Worm (Caenorhabditis elegans) whole organism, L2 larva: ENCODE results near the gene F22F7.3.
"Not testable (repeated sequence)": the region's sequence is repeated elsewhere in the genome, so short reads cannot be mapped to it uniquely, and the experiment has no call there.

ENCODE experiments used
- F13H6.1 ChIP-seq: sonication (generic microtip); optimal IDR thresholded peaks from 2 replicates; lab custom pipeline; 2016; ENCODE audit warnings: missing genetic modification characterization, missing compliant biosample characterization
- R02D3.7 ChIP-seq: fragments of 150-350 bp; optimal IDR thresholded peaks from 2 replicates; lab custom pipeline; 2014; ENCODE audit warnings: missing biosample characterization, missing genetic modification characterization
- Y55F3AM.14 ChIP-seq: fragments of 200-800 bp; sonication (Bioruptor generic); optimal IDR thresholded peaks from 2 replicates; lab custom pipeline; 2018; ENCODE audit warnings: mild to moderate bottlenecking, missing genetic modification characterization, missing compliant biosample characterization
- ZK546.5 ChIP-seq: sonication (generic microtip); optimal IDR thresholded peaks from 2 replicates; lab custom pipeline; 2017; ENCODE audit warnings: missing biosample characterization, missing genetic modification characterization
- ama-1 ChIP-seq: fragments of 150-350 bp; optimal IDR thresholded peaks from 2 replicates; lab custom pipeline; 2018; ENCODE audit warnings: inconsistent platforms
- blmp-1 ChIP-seq: sonication (generic microtip); optimal IDR thresholded peaks from 2 replicates; lab custom pipeline; 2017; ENCODE audit warnings: missing genetic modification characterization, mild to moderate bottlenecking, missing compliant biosample characterization, antibody characterized with exemption, moderate library complexity; ENCODE audit not compliant: insufficient read depth
- ceh-82 ChIP-seq: fragments of 150-350 bp; optimal IDR thresholded peaks from 2 replicates; lab custom pipeline; 2014; ENCODE audit warnings: missing biosample characterization, missing genetic modification characterization
- crh-2 ChIP-seq: sonication (generic microtip); optimal IDR thresholded peaks from 2 replicates; lab custom pipeline; 2017; ENCODE audit warnings: missing biosample characterization, missing genetic modification characterization
- dmd-4 ChIP-seq: sonication (generic microtip); optimal IDR thresholded peaks from 2 replicates; lab custom pipeline; 2017; ENCODE audit warnings: missing biosample characterization, missing genetic modification characterization
- elt-3 ChIP-seq: sonication (generic microtip); optimal IDR thresholded peaks from 2 replicates; lab custom pipeline; 2017; ENCODE audit warnings: missing biosample characterization, missing genetic modification characterization
- fos-1 ChIP-seq: fragments of 150-350 bp; optimal IDR thresholded peaks from 2 replicates; lab custom pipeline; 2014; ENCODE audit warnings: missing biosample characterization, missing genetic modification characterization
- lin-13 ChIP-seq: fragments of 150-350 bp; optimal IDR thresholded peaks from 2 replicates; lab custom pipeline; 2014; ENCODE audit warnings: missing biosample characterization, missing genetic modification reagents, missing genetic modification characterization
- lin-39 ChIP-seq: fragments of 150-350 bp; optimal IDR thresholded peaks from 2 replicates; lab custom pipeline; 2014; ENCODE audit warnings: missing biosample characterization, missing genetic modification reagents, missing genetic modification characterization
- mab-5 ChIP-seq: fragments of 150-350 bp; optimal IDR thresholded peaks from 2 replicates; lab custom pipeline; 2014; ENCODE audit warnings: missing biosample characterization, missing genetic modification characterization
- nhr-11 ChIP-seq: fragments of 150-350 bp; optimal IDR thresholded peaks from 2 replicates; lab custom pipeline; 2014; ENCODE audit warnings: missing biosample characterization, missing genetic modification characterization
- nhr-12 ChIP-seq: fragments of 150-350 bp; optimal IDR thresholded peaks from 2 replicates; lab custom pipeline; 2014; ENCODE audit warnings: missing biosample characterization, missing genetic modification characterization
- nhr-129 ChIP-seq: fragments of 150-350 bp; optimal IDR thresholded peaks from 2 replicates; lab custom pipeline; 2014; ENCODE audit warnings: missing biosample characterization, missing genetic modification characterization
- nhr-21 ChIP-seq: fragments of 150-350 bp; optimal IDR thresholded peaks from 2 replicates; lab custom pipeline; 2014; ENCODE audit warnings: missing biosample characterization, missing genetic modification characterization
- nhr-23 ChIP-seq: fragments of 150-350 bp; optimal IDR thresholded peaks from 2 replicates; lab custom pipeline; 2014; ENCODE audit warnings: missing biosample characterization, missing genetic modification reagents, missing genetic modification characterization
- nhr-237 ChIP-seq: fragments of 150-350 bp; optimal IDR thresholded peaks from 2 replicates; lab custom pipeline; 2014; ENCODE audit warnings: missing biosample characterization, missing genetic modification characterization
- nhr-25 ChIP-seq: fragments of 150-350 bp; sonication (generic microtip); optimal IDR thresholded peaks from 3 replicates; lab custom pipeline; 2014; ENCODE audit warnings: missing biosample characterization, missing genetic modification characterization
- nhr-77 ChIP-seq: fragments of 150-350 bp; optimal IDR thresholded peaks from 2 replicates; lab custom pipeline; 2014; ENCODE audit warnings: missing biosample characterization, missing genetic modification characterization
- peb-1 ChIP-seq: fragments of 150-350 bp; optimal IDR thresholded peaks from 2 replicates; lab custom pipeline; 2014; ENCODE audit warnings: missing biosample characterization, missing genetic modification characterization
- sem-4 ChIP-seq: fragments of 150-350 bp; optimal IDR thresholded peaks from 2 replicates; lab custom pipeline; 2014; ENCODE audit warnings: missing biosample characterization, missing genetic modification reagents, missing genetic modification characterization
- skn-1 ChIP-seq: sonication (generic microtip); optimal IDR thresholded peaks from 2 replicates; lab custom pipeline; 2017; ENCODE audit warnings: missing biosample characterization, missing genetic modification characterization
- sma-9 ChIP-seq, 2 experiments: fragments of 150-350 bp in 1 of 2; sonication (generic microtip) in 1 of 2; optimal IDR thresholded peaks; 2 replicates each; lab custom pipeline; 2014 to 2016; ENCODE audit warnings: missing genetic modification characterization in 2 of 2, mild to moderate bottlenecking in 1 of 2, missing biosample characterization in 1 of 2, missing compliant biosample characterization in 1 of 2, missing genetic modification reagents in 1 of 2, moderate library complexity in 1 of 2
- snpc-4 ChIP-seq: fragments of 150-350 bp; optimal IDR thresholded peaks from 2 replicates; lab custom pipeline; 2014; ENCODE audit warnings: missing biosample characterization, missing genetic modification characterization
- unc-55 ChIP-seq: fragments of 150-350 bp; sonication (generic microtip); optimal IDR thresholded peaks from 3 replicates; lab custom pipeline; 2014; ENCODE audit warnings: missing biosample characterization, missing genetic modification reagents, missing genetic modification characterization
- unc-62 ChIP-seq: fragments of 150-350 bp; optimal IDR thresholded peaks from 2 replicates; lab custom pipeline; 2014; ENCODE audit warnings: missing biosample characterization, missing genetic modification reagents, missing genetic modification characterization
- zag-1 ChIP-seq: fragments of 150-350 bp; optimal IDR thresholded peaks from 2 replicates; lab custom pipeline; 2014; ENCODE audit warnings: missing biosample characterization, missing genetic modification characterization
- ztf-1 ChIP-seq: fragments of 200-800 bp; sonication (Bioruptor generic); conservative IDR thresholded peaks from 2 replicates; pipeline ENCODE4 v1.3.6; 2022; ENCODE audit warnings: missing genetic modification characterization, missing compliant biosample characterization
- ztf-11 ChIP-seq: sonication (generic microtip); optimal IDR thresholded peaks from 2 replicates; lab custom pipeline; 2017; ENCODE audit warnings: missing biosample characterization, missing genetic modification characterization
- ztf-4 ChIP-seq: fragments of 150-350 bp; optimal IDR thresholded peaks from 2 replicates; lab custom pipeline; 2014; ENCODE audit warnings: missing biosample characterization, missing genetic modification characterization

Gene F22F7.3

ce11 chrV:2139918-2140317 is 29.4 kb downstream of the F22F7.3 start, which contains the start of gene F22F7.7:
Gene F22F7.7, minus strand, starts transcription at chrV:2140042.
- TF ChIP-seq unc-62 (GFP tag; lab: Kevin White, UChicago) (no peak), unc-55 (GFP tag; lab: Kevin White, UChicago) (no peak), nhr-25 (no peak), nhr-129 (tag; lab: Kevin White, UChicago) (no peak), F13H6.1 (tag; lab: Kevin White, UChicago) (no peak), ztf-4 (tag; lab: Kevin White, UChicago) (no peak), ama-1 (lab: Kevin White, UChicago) (no peak)

DNA sequence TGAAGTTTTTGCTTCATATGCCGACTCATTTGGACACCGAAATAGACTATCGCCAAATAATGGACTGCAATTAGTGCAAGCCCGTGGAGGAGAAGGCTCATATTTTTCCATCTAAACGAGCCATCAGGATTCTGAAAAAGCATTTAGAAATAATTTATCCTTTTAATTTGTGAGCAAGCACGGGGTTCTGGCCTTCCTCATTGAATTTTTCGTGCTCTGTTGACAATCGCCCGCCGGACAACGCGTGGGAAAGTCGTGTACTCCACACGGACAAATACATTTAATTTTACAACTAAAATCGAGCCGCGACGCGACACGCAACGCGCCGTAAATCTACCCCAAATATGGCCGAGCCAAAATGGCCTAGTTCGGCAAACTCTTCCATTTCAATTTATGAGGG is 33.9 kb downstream of the F22F7.3 start, which contains the start of gene F22F7.12:
Gene F22F7.12 (minus strand): TSS at position 101 of the 400 bp plus-strand sequence.
- not testable (repeated sequence) for TF ChIP-seq crh-2, snpc-4, nhr-11 (tag; lab: Kevin White, UChicago)
- TF ChIP-seq, all 48 proteins: peak for 0; not testable (repeated sequence) for 48

- TF ChIP-seq elt-3 (tag; lab: Kevin White, UChicago), result no peak
- no peak for TF ChIP-seq mab-5 (tag; lab: Kevin White, UChicago)
- no peak for TF ChIP-seq ztf-4 (tag; lab: Kevin White, UChicago)
- TF ChIP-seq lin-39 (tag; lab: Kevin White, UChicago), result no peak
- no peak for TF ChIP-seq skn-1
- no peak for TF ChIP-seq fos-1 (tag; lab: Kevin White, UChicago)
- TF ChIP-seq blmp-1, result no peak
- no peak for TF ChIP-seq R02D3.7 (tag; lab: Kevin White, UChicago)
- no peak for TF ChIP-seq ztf-1 (GFP tag; lab: Robert Waterston, UW)
- no peak for TF ChIP-seq peb-1
- no peak for TF ChIP-seq ztf-11 (tag; lab: Kevin White, UChicago)
- TF ChIP-seq zag-1 (tag; lab: Kevin White, UChicago), result no peak
- no peak for TF ChIP-seq snpc-4 (tag; lab: Kevin White, UChicago)
- TF ChIP-seq sem-4 (tag; lab: Kevin White, UChicago), result no peak
- no peak for TF ChIP-seq Y55F3AM.14 (GFP tag; lab: Kevin White, UChicago)
Measured at ce11 chrV:2146044-2146443, 35.6 kb downstream of the F22F7.3 start, which contains the start of gene str-52. Gene str-52, minus strand, starts transcription at chrV:2146144.

- TF ChIP-seq nhr-25, result no peak
- TF ChIP-seq ztf-11 (tag; lab: Kevin White, UChicago), result no peak
- TF ChIP-seq nhr-21, result no peak
- no peak for TF ChIP-seq nhr-11 (tag; lab: Kevin White, UChicago)
- TF ChIP-seq ZK546.5 (tag; lab: Kevin White, UChicago), result no peak
- no peak for TF ChIP-seq nhr-23 (tag; lab: Kevin White, UChicago)
- TF ChIP-seq nhr-77 (tag; lab: Kevin White, UChicago), result no peak
- TF ChIP-seq ama-1 (lab: Kevin White, UChicago), result no peak
- no peak for TF ChIP-seq ztf-4 (tag; lab: Kevin White, UChicago)
- no peak for TF ChIP-seq ceh-82 (tag; lab: Kevin White, UChicago)
- no peak for TF ChIP-seq zag-1 (tag; lab: Kevin White, UChicago)
- no peak for TF ChIP-seq nhr-237 (tag; lab: Kevin White, UChicago)
- TF ChIP-seq F13H6.1 (tag; lab: Kevin White, UChicago), result no peak
Measured at ce11 chrV:2146795-2147194, 36.3 kb downstream of the F22F7.3 start, which contains the start of gene srbc-20. Gene srbc-20, plus strand, starts transcription at chrV:2147095.

DNA sequence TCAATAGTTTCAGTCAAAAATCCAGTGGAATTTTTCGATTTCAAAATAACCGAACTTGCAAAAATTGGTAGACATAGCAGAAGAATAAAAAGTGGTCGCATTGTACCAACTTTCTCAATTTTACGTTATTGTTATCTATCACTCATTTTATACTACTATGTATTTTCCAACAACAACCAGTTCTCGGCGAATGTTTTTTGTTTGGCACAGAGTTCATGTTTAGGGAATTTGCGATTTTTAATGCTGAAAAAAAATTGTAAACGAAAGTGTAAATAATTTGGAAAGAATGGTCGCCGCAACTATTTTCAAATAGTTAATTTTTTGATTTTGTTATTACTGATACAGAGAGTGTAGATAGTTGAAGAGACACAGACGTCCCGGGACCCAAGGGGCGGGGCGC is 39.0 kb downstream of the F22F7.3 start, which contains the start of gene C45H4.21:
Gene C45H4.21 (minus strand): TSS at position 101 of the 400 bp plus-strand sequence.
- no peak for TF ChIP-seq lin-13 (GFP tag; lab: Kevin White, UChicago)
- no peak for TF ChIP-seq blmp-1
- TF ChIP-seq skn-1, result no peak
- TF ChIP-seq ztf-4 (tag; lab: Kevin White, UChicago), result no peak
- no peak for TF ChIP-seq dmd-4 (tag; lab: Kevin White, UChicago)
- TF ChIP-seq sma-9 (GFP tag; optimal IDR thresholded peaks at IDR 0.05; lab: Kevin White, UChicago), result no peak
- TF ChIP-seq sma-9 (tag; optimal IDR thresholded peaks at IDR 0.05; lab: Kevin White, UChicago), result no peak
- no peak for TF ChIP-seq nhr-12 (tag; lab: Kevin White, UChicago)
- TF ChIP-seq F13H6.1 (tag; lab: Kevin White, UChicago), result no peak
- TF ChIP-seq, all 48 proteins: peak for 0
